Fruit fly (Drosophila melanogaster) whole organism, embryonic: ENCODE results near the gene bib.
A peak's percentile ranks its signal among the peaks of the same experiment; 100 is the strongest.

ENCODE experiments used
- Adf1 ChIP-seq: fragments of 200-800 bp; sonication (Bioruptor generic); IDR thresholded peaks from 2 replicates; pipeline ENCODE4 v1.3.6; 2022; ENCODE audit warnings: missing biosample characterization, missing genetic modification characterization
- Aef1 ChIP-seq: fragments of 200-800 bp; sonication (Bioruptor generic); IDR thresholded peaks from 3 replicates; pipeline ENCODE4 v1.3.6; 2022; ENCODE audit warnings: missing biosample characterization, missing genetic modification characterization
- CG15601 ChIP-seq: fragments of 200-800 bp; sonication (Bioruptor generic); optimal IDR thresholded peaks from 3 replicates; lab custom pipeline; 2019; ENCODE audit warnings: missing biosample characterization, mild to moderate bottlenecking, missing genetic modification characterization, moderate library complexity
- CG17912 ChIP-seq: fragments of 200-800 bp; sonication (Bioruptor generic); optimal IDR thresholded peaks from 2 replicates; lab custom pipeline; 2018; ENCODE audit warnings: missing biosample characterization, mild to moderate bottlenecking, missing genetic modification characterization
- CG18011 ChIP-seq: fragments of 200-800 bp; sonication (Bioruptor generic); optimal IDR thresholded peaks from 2 replicates; lab custom pipeline; 2017; ENCODE audit warnings: missing biosample characterization, missing genetic modification characterization, mild to moderate bottlenecking, moderate library complexity, missing genotype
- CG2199 ChIP-seq: fragments of 200-800 bp; sonication (Bioruptor generic); IDR thresholded peaks from 3 replicates; pipeline ENCODE4 v1.3.6; 2022; ENCODE audit warnings: missing biosample characterization, missing genetic modification characterization
- CG4360 ChIP-seq: fragments of 200-800 bp; sonication (Bioruptor generic); IDR thresholded peaks from 2 replicates; pipeline ENCODE4 v1.3.6; 2022; ENCODE audit warnings: missing biosample characterization, missing genetic modification characterization
- CG6791 ChIP-seq: fragments of 200-800 bp; sonication (Bioruptor generic); IDR thresholded peaks from 3 replicates; pipeline ENCODE4 v1.3.6; 2022; ENCODE audit warnings: missing biosample characterization, missing genetic modification characterization; ENCODE audit not compliant: partially characterized antibody
- CG7987 ChIP-seq: fragments of 200-800 bp; sonication (Bioruptor generic); optimal IDR thresholded peaks from 2 replicates; lab custom pipeline; 2018; ENCODE audit warnings: missing biosample characterization, mild to moderate bottlenecking, missing genetic modification characterization, moderate library complexity
- CG8388 ChIP-seq: fragments of 200-800 bp; sonication (Bioruptor generic); optimal IDR thresholded peaks from 2 replicates; lab custom pipeline; 2019; ENCODE audit warnings: missing biosample characterization, mild to moderate bottlenecking, missing genetic modification characterization, moderate library complexity
- CG8478 ChIP-seq: fragments of >200 bp; optimal IDR thresholded peaks from 2 replicates; lab custom pipeline; 2018
- Deaf1 ChIP-seq: fragments of 200-800 bp; optimal IDR thresholded peaks from 3 replicates; lab custom pipeline; 2019; ENCODE audit warnings: missing biosample characterization, mild to moderate bottlenecking, missing genetic modification characterization, moderate library complexity
- Dll ChIP-seq: fragments of 200-800 bp; sonication (Bioruptor generic); IDR thresholded peaks from 4 replicates; pipeline ENCODE4 v1.3.6; 2022; ENCODE audit warnings: missing biosample characterization, missing genetic modification characterization; ENCODE audit not compliant: partially characterized antibody
- Drgx ChIP-seq: fragments of 200-800 bp; sonication (Bioruptor generic); IDR thresholded peaks from 2 replicates; pipeline ENCODE4 v1.3.6; 2022; ENCODE audit warnings: missing biosample characterization, missing genetic modification characterization
- E2f2 ChIP-seq: fragments of 200-800 bp; sonication (Bioruptor generic); IDR thresholded peaks from 2 replicates; pipeline ENCODE4 v1.3.6; 2022; ENCODE audit warnings: missing biosample characterization, missing genetic modification characterization
- Ets65A ChIP-seq: fragments of 200-800 bp; sonication (Bioruptor generic); peaks from one replicate; lab custom pipeline; 2016; ENCODE audit warnings: missing biosample characterization, missing genetic modification characterization
- Ets97D ChIP-seq: fragments of 200-800 bp; sonication (Bioruptor generic); optimal IDR thresholded peaks from 3 replicates; lab custom pipeline; 2016; ENCODE audit warnings: missing biosample characterization, missing genetic modification characterization
- HLH4C ChIP-seq: fragments of 200-800 bp; sonication (Bioruptor generic); IDR thresholded peaks from 3 replicates; pipeline ENCODE4 v1.3.6; 2022; ENCODE audit warnings: missing biosample characterization, missing genetic modification characterization; ENCODE audit not compliant: partially characterized antibody
- HLHmδ ChIP-seq: fragments of 200-800 bp; sonication (Bioruptor generic); optimal IDR thresholded peaks from 2 replicates; lab custom pipeline; 2018; ENCODE audit warnings: missing biosample characterization, mild to moderate bottlenecking, missing genetic modification characterization, moderate library complexity
- HmgD ChIP-seq: fragments of 200-800 bp; sonication (Bioruptor generic); optimal IDR thresholded peaks from 3 replicates; lab custom pipeline; 2016; ENCODE audit warnings: missing biosample characterization, missing genetic modification characterization
- Med ChIP-seq: fragments of 200-800 bp; sonication (Bioruptor generic); peaks from one replicate; lab custom pipeline; 2016; ENCODE audit warnings: missing biosample characterization, missing genetic modification characterization, mild to moderate bottlenecking, inconsistent platforms, moderate library complexity
- Opbp ChIP-seq: fragments of 200-800 bp; sonication (Bioruptor generic); IDR thresholded peaks from 3 replicates; pipeline ENCODE4 v1.3.6; 2022; ENCODE audit warnings: missing biosample characterization, missing genetic modification characterization; ENCODE audit not compliant: partially characterized antibody
- Ravus ChIP-seq: fragments of 200-800 bp; sonication (Bioruptor generic); IDR thresholded peaks from 2 replicates; pipeline ENCODE4 v1.3.6; 2022; ENCODE audit warnings: missing biosample characterization, missing genetic modification characterization
- Ssrp ChIP-seq: fragments of 200-800 bp; sonication (Bioruptor generic); optimal IDR thresholded peaks from 2 replicates; lab custom pipeline; 2018; ENCODE audit warnings: missing biosample characterization, mild to moderate bottlenecking, missing genetic modification characterization, moderate library complexity
- bbx ChIP-seq: fragments of 200-800 bp; sonication (Bioruptor generic); IDR thresholded peaks from 2 replicates; pipeline ENCODE4 v1.3.6; 2022; ENCODE audit warnings: missing biosample characterization, missing genetic modification characterization; ENCODE audit not compliant: partially characterized antibody
- cg ChIP-seq: fragments of 200-800 bp; sonication (Bioruptor generic); optimal IDR thresholded peaks from 3 replicates; lab custom pipeline; 2019; ENCODE audit warnings: missing biosample characterization, mild to moderate bottlenecking, missing genetic modification characterization, moderate library complexity
- ci ChIP-seq: fragments of 200-800 bp; sonication (Bioruptor generic); IDR thresholded peaks from 3 replicates; pipeline ENCODE4 v1.3.6; 2022; ENCODE audit warnings: missing biosample characterization, missing genetic modification characterization
- crol ChIP-seq: fragments of 200-800 bp; sonication (Bioruptor generic); IDR thresholded peaks from 2 replicates; pipeline ENCODE4 v1.3.6; 2022; ENCODE audit warnings: missing biosample characterization, missing genetic modification characterization
- gfzf ChIP-seq: fragments of 200-800 bp; sonication (Bioruptor generic); optimal IDR thresholded peaks from 2 replicates; lab custom pipeline; 2016; ENCODE audit warnings: missing biosample characterization, mild to moderate bottlenecking, missing genetic modification characterization, moderate library complexity
- grau ChIP-seq: fragments of 200-800 bp; optimal IDR thresholded peaks from 3 replicates; lab custom pipeline; 2019; ENCODE audit warnings: missing biosample characterization, mild to moderate bottlenecking, missing genetic modification characterization, moderate library complexity
- hbn ChIP-seq: fragments of 200-800 bp; sonication (Bioruptor generic); IDR thresholded peaks from 2 replicates; pipeline ENCODE4 v1.3.6; 2022; ENCODE audit warnings: missing biosample characterization, missing genetic modification characterization; ENCODE audit not compliant: partially characterized antibody
- jumu ChIP-seq: fragments of 200-800 bp; sonication (Bioruptor generic); optimal IDR thresholded peaks from 3 replicates; lab custom pipeline; 2016; ENCODE audit warnings: missing biosample characterization, missing genetic modification characterization
- kah ChIP-seq: fragments of 200-800 bp; sonication (Bioruptor generic); optimal IDR thresholded peaks from 2 replicates; lab custom pipeline; 2018; ENCODE audit warnings: missing biosample characterization, mild to moderate bottlenecking, missing genetic modification characterization
- kni ChIP-seq: fragments of 200-800 bp; sonication (Bioruptor generic); optimal IDR thresholded peaks from 3 replicates; lab custom pipeline; 2017; ENCODE audit warnings: mild to moderate bottlenecking, missing biosample characterization, missing genetic modification reagents, missing genetic modification characterization
- mld ChIP-seq: fragments of 200-800 bp; sonication (Bioruptor generic); IDR thresholded peaks from 3 replicates; pipeline ENCODE4 v1.3.6; 2022; ENCODE audit warnings: missing biosample characterization, missing genetic modification characterization; ENCODE audit not compliant: partially characterized antibody
- nerfin-1 ChIP-seq: fragments of 200-800 bp; sonication (Bioruptor generic); optimal IDR thresholded peaks from 3 replicates; lab custom pipeline; 2019; ENCODE audit warnings: missing biosample characterization, mild to moderate bottlenecking, missing genetic modification characterization, moderate library complexity
- nom ChIP-seq: fragments of 200-800 bp; sonication (Bioruptor generic); optimal IDR thresholded peaks from 2 replicates; lab custom pipeline; 2017; ENCODE audit warnings: missing biosample characterization, missing genetic modification characterization, mild to moderate bottlenecking, moderate library complexity, missing genetic modification reagents
- pzg ChIP-seq: fragments of 200-800 bp; sonication (Bioruptor generic); optimal IDR thresholded peaks from 3 replicates; lab custom pipeline; 2018; ENCODE audit warnings: missing biosample characterization, mild to moderate bottlenecking, missing genetic modification characterization, moderate library complexity
- sd ChIP-seq: fragments of 200-800 bp; sonication (Bioruptor generic); optimal IDR thresholded peaks from 3 replicates; lab custom pipeline; 2018; ENCODE audit warnings: missing biosample characterization, mild to moderate bottlenecking, missing genetic modification characterization, moderate library complexity
- sna ChIP-seq: fragments of 200-800 bp; sonication (Bioruptor generic); IDR thresholded peaks from 2 replicates; pipeline ENCODE4 v1.3.6; 2022; ENCODE audit warnings: missing biosample characterization, missing genetic modification characterization; ENCODE audit not compliant: partially characterized antibody
- sqz ChIP-seq: fragments of 200-800 bp; sonication (Bioruptor generic); optimal IDR thresholded peaks from 3 replicates; lab custom pipeline; 2018; ENCODE audit warnings: missing biosample characterization, mild to moderate bottlenecking, missing genetic modification characterization
- vnd ChIP-seq: fragments of 200-800 bp; sonication (Bioruptor generic); IDR thresholded peaks from 3 replicates; pipeline ENCODE4 v1.3.6; 2022; ENCODE audit warnings: missing biosample characterization, missing genetic modification characterization; ENCODE audit not compliant: partially characterized antibody
- vvl ChIP-seq: fragments of 200-800 bp; sonication (Bioruptor generic); IDR thresholded peaks from 2 replicates; pipeline ENCODE4 v1.3.6; 2022; ENCODE audit warnings: missing biosample characterization, missing genetic modification characterization
- wek ChIP-seq: fragments of 200-800 bp; sonication (Bioruptor generic); optimal IDR thresholded peaks from 3 replicates; lab custom pipeline; 2018; ENCODE audit warnings: missing biosample characterization, mild to moderate bottlenecking, missing genetic modification characterization, moderate library complexity
- wor ChIP-seq: fragments of 200-800 bp; sonication (Bioruptor generic); IDR thresholded peaks from 2 replicates; pipeline ENCODE4 v1.3.6; 2022; ENCODE audit warnings: missing biosample characterization, missing genetic modification characterization
- zfh1 ChIP-seq: fragments of 200-800 bp; sonication (Bioruptor generic); IDR thresholded peaks from 3 replicates; pipeline ENCODE4 v1.3.6; 2022; ENCODE audit warnings: missing biosample characterization, missing genetic modification characterization

The bib gene

dm6 chr2L:10004574-10004973 is 20.1 kb downstream of the bib start (continued):
- TF ChIP-seq hbn (GFP tag; lab: Robert Waterston, UW), result peak; percentile 39; the same call in 1 of the 2 replicates
- peak; percentile 18; the same call in 1 of the 2 replicates for TF ChIP-seq Drgx
- TF ChIP-seq Dll, result 0 out of 4 replicates have a peak, but pooled peaks have one; percentile 11
- peak; percentile 84 for TF ChIP-seq Med (GFP tag; lab: Kevin White, UChicago)
- no peak for TF ChIP-seq vnd (GFP tag; lab: Robert Waterston, UW)
- no peak for TF ChIP-seq kah (GFP tag; lab: Kevin White, UChicago)
- peak; percentile 38; the same call in 1 of the 3 replicates for TF ChIP-seq mld
- TF ChIP-seq E2f2 (GFP tag; lab: Robert Waterston, UW), result peak; percentile 18; the same call in 1 of the 2 replicates
- TF ChIP-seq sna (GFP tag; lab: Robert Waterston, UW), result 0 out of 2 replicates have a peak, but pooled peaks have one; percentile 44
- peak; percentile 42 for TF ChIP-seq cg (GFP tag; lab: Kevin White, UChicago)
- peak; percentile 35; the same call in 1 of the 3 replicates for TF ChIP-seq CG6791
- peak; percentile 26; the same call in 1 of the 2 replicates for TF ChIP-seq vvl (GFP tag; lab: Robert Waterston, UW)
- TF ChIP-seq CG17912 (GFP tag; lab: Kevin White, UChicago), result peak; percentile 9
- peak; percentile 24 for TF ChIP-seq jumu (GFP tag; lab: Kevin White, UChicago)
- peak; percentile 73 for TF ChIP-seq ci (GFP tag; lab: Robert Waterston, UW)
- no peak for TF ChIP-seq grau (tag; lab: Kevin White, UChicago)
- TF ChIP-seq CG7987 (GFP tag; lab: Kevin White, UChicago), result peak; percentile 37
- peak; percentile 93 for TF ChIP-seq CG18011 (GFP tag; lab: Kevin White, UChicago)
- TF ChIP-seq CG4360 (GFP tag; lab: Robert Waterston, UW), result peak; percentile 99
- peak; percentile 97 for TF ChIP-seq Adf1 (GFP tag; lab: Robert Waterston, UW)
- no peak for TF ChIP-seq pzg
- TF ChIP-seq crol (GFP tag; lab: Robert Waterston, UW), result peak; percentile 61; the same call in 1 of the 2 replicates
- TF ChIP-seq nom (GFP tag; lab: Kevin White, UChicago), result peak; percentile 42
- TF ChIP-seq Opbp, result no peak
- TF ChIP-seq Ets65A (GFP tag; lab: Kevin White, UChicago), result peak; percentile 58
- peak; percentile 54 for TF ChIP-seq Ets97D (GFP tag; lab: Kevin White, UChicago)
- TF ChIP-seq CG15601, result peak; percentile 77
- TF ChIP-seq wor (GFP tag; lab: Robert Waterston, UW), result no peak
- 0 out of 3 replicates have a peak, but pooled peaks have one; percentile 4 for TF ChIP-seq zfh1 (GFP tag; lab: Robert Waterston, UW)
- peak; percentile 58 for TF ChIP-seq kni
- TF ChIP-seq Deaf1 (tag; lab: Kevin White, UChicago), result peak; percentile 38
- no peak for TF ChIP-seq CG8388
- TF ChIP-seq HLH4C (GFP tag; lab: Robert Waterston, UW), result no peak
- TF ChIP-seq sd (tag; lab: Kevin White, UChicago), result peak; percentile 76
- peak; percentile 17 for TF ChIP-seq HmgD
- TF ChIP-seq CG2199 (GFP tag; lab: Robert Waterston, UW), result 0 out of 3 replicates have a peak, but pooled peaks have one; percentile 45
- TF ChIP-seq CG8478 (lab: Kevin White, UChicago), result no peak
- TF ChIP-seq nerfin-1, result peak; percentile 61
- TF ChIP-seq gfzf, result no peak
- peak; percentile 15 for TF ChIP-seq wek (GFP tag; lab: Kevin White, UChicago)
- peak; percentile 67 for TF ChIP-seq HLHmδ (GFP tag; lab: Kevin White, UChicago)
- no peak for TF ChIP-seq Ssrp (tag; lab: Kevin White, UChicago)
- TF ChIP-seq Ravus, result no peak
- TF ChIP-seq bbx (GFP tag; lab: Robert Waterston, UW), result 0 out of 2 replicates have a peak, but pooled peaks have one; percentile 31
- TF ChIP-seq Aef1 (GFP tag; lab: Robert Waterston, UW), result peak; percentile 37; the same call in 2 of the 3 replicates
- no peak for TF ChIP-seq sqz (GFP tag; lab: Kevin White, UChicago)
